Worm (Caenorhabditis elegans) whole organism, young adult: ENCODE results near the gene lgc-21.

Experiments
- B0019.2 ChIP-seq: fragments of 200-800 bp; sonication (Bioruptor generic); conservative IDR thresholded peaks from 2 replicates; pipeline ENCODE4 v1.3.6; 2022; ENCODE audit warnings: missing genetic modification reagents, missing genetic modification characterization, missing compliant biosample characterization
- B0261.1 ChIP-seq: sonication (generic microtip); optimal IDR thresholded peaks from 2 replicates; lab custom pipeline; 2016; ENCODE audit warnings: mild to moderate bottlenecking, missing genetic modification characterization, moderate library complexity, missing compliant biosample characterization
- B0336.3 ChIP-seq: fragments of 200-800 bp; sonication (Bioruptor generic); IDR thresholded peaks from 2 replicates; pipeline ENCODE4 v1.3.6; 2022; ENCODE audit warnings: missing genetic modification characterization, missing compliant biosample characterization
- C06A6.2 ChIP-seq: fragments of 200-800 bp; sonication (Bioruptor generic); conservative IDR thresholded peaks from 2 replicates; pipeline ENCODE4 v1.3.6; 2022; ENCODE audit warnings: missing genetic modification characterization, missing compliant biosample characterization
- F23B12.7 ChIP-seq: sonication (generic microtip); optimal IDR thresholded peaks from 2 replicates; lab custom pipeline; 2017; ENCODE audit warnings: missing genetic modification characterization, mild to moderate bottlenecking, missing compliant biosample characterization, antibody characterized with exemption, moderate library complexity; ENCODE audit not compliant: insufficient read depth
- F55B11.4 ChIP-seq: sonication (generic microtip); optimal IDR thresholded peaks from 2 replicates; lab custom pipeline; 2016; ENCODE audit warnings: missing compliant biosample characterization, missing genetic modification characterization, borderline replicate concordance; ENCODE audit not compliant: insufficient read depth
- Y53G8AR.9 ChIP-seq: fragments of 200-800 bp; sonication (Bioruptor generic); conservative IDR thresholded peaks from 2 replicates; pipeline ENCODE4 v1.3.6; 2022; ENCODE audit warnings: missing genetic modification reagents, missing genetic modification characterization, missing compliant biosample characterization
- Y56A3A.18 ChIP-seq: fragments of 200-800 bp; sonication (Bioruptor generic); IDR thresholded peaks from 2 replicates; pipeline ENCODE4 v1.3.6; 2022; ENCODE audit warnings: missing genetic modification reagents, missing genetic modification characterization, missing compliant biosample characterization
- Y79H2A.3 ChIP-seq: fragments of 200-800 bp; sonication (Bioruptor generic); conservative IDR thresholded peaks from 2 replicates; pipeline ENCODE4 v1.3.6; 2022; ENCODE audit warnings: missing genetic modification reagents, missing genetic modification characterization, missing compliant biosample characterization
- aptf-2 ChIP-seq: fragments of 200-800 bp; sonication (Bioruptor generic); conservative IDR thresholded peaks from 2 replicates; pipeline ENCODE4 v1.3.6; 2022; ENCODE audit warnings: missing genetic modification reagents, missing genetic modification characterization, missing compliant biosample characterization
- attf-5 ChIP-seq: fragments of 200-800 bp; sonication (Bioruptor generic); optimal IDR thresholded peaks from 2 replicates; lab custom pipeline; 2018; ENCODE audit warnings: mild to moderate bottlenecking, missing genetic modification characterization, missing compliant biosample characterization
- ceh-27 ChIP-seq: fragments of 200-800 bp; sonication (Bioruptor generic); optimal IDR thresholded peaks from 2 replicates; lab custom pipeline; 2018; ENCODE audit warnings: mild to moderate bottlenecking, missing genetic modification characterization, moderate library complexity, missing compliant biosample characterization
- ceh-58 ChIP-seq: fragments of 200-800 bp; sonication (Bioruptor generic); IDR thresholded peaks from 2 replicates; pipeline ENCODE4 v1.3.6; 2022; ENCODE audit warnings: missing genetic modification characterization, missing compliant biosample characterization
- chd-7 ChIP-seq: sonication (generic microtip); optimal IDR thresholded peaks from 2 replicates; lab custom pipeline; 2016; ENCODE audit warnings: mild to moderate bottlenecking, missing genetic modification characterization, moderate library complexity, missing compliant biosample characterization
- die-1 ChIP-seq: sonication (generic microtip); optimal IDR thresholded peaks from 2 replicates; lab custom pipeline; 2016; ENCODE audit warnings: missing genotype, mild to moderate bottlenecking, missing genetic modification characterization, missing compliant biosample characterization
- dpff-1 ChIP-seq: sonication (generic microtip); optimal IDR thresholded peaks from 2 replicates; lab custom pipeline; 2017; ENCODE audit warnings: mild to moderate bottlenecking, missing genetic modification characterization, missing compliant biosample characterization
- egl-18 ChIP-seq: fragments of 200-800 bp; sonication (Bioruptor generic); IDR thresholded peaks from 2 replicates; pipeline ENCODE4 v1.3.6; 2022; ENCODE audit warnings: missing genetic modification reagents, missing genetic modification characterization, missing compliant biosample characterization
- egrh-3 ChIP-seq: fragments of 200-800 bp; sonication (Bioruptor generic); IDR thresholded peaks from 2 replicates; pipeline ENCODE4 v1.3.6; 2022; ENCODE audit warnings: missing genetic modification reagents, missing genetic modification characterization, missing compliant biosample characterization
- gei-17 ChIP-seq: fragments of 200-800 bp; sonication (Bioruptor generic); optimal IDR thresholded peaks from 2 replicates; lab custom pipeline; 2018; ENCODE audit warnings: mild to moderate bottlenecking, missing genetic modification characterization, missing compliant biosample characterization
- hlh-26 ChIP-seq: fragments of 200-800 bp; sonication (Bioruptor generic); conservative IDR thresholded peaks from 2 replicates; pipeline ENCODE4 v1.3.6; 2022; ENCODE audit warnings: missing genetic modification reagents, missing genetic modification characterization, missing compliant biosample characterization
- hrde-1 ChIP-seq: sonication (generic microtip); optimal IDR thresholded peaks from 2 replicates; lab custom pipeline; 2016; ENCODE audit warnings: missing genetic modification characterization, mild to moderate bottlenecking, missing compliant biosample characterization, moderate library complexity, missing genotype, missing genetic modification reagents, borderline replicate concordance
- let-607 ChIP-seq, 2 experiments: fragments of 200-800 bp in 1 of 2; sonication (Bioruptor generic) in 1 of 2; sonication (generic microtip) in 1 of 2; optimal IDR thresholded peaks; 2 replicates each; lab custom pipeline; 2016 to 2018; ENCODE audit warnings: mild to moderate bottlenecking in 2 of 2, missing compliant biosample characterization in 2 of 2, missing genetic modification characterization in 2 of 2, moderate library complexity in 2 of 2, missing genotype in 1 of 2
- lin-40 ChIP-seq: sonication (generic microtip); optimal IDR thresholded peaks from 2 replicates; lab custom pipeline; 2016; ENCODE audit warnings: missing genetic modification characterization, mild to moderate bottlenecking, missing compliant biosample characterization, missing genotype, missing genetic modification reagents
- lsl-1 ChIP-seq: fragments of 200-800 bp; sonication (Bioruptor generic); optimal IDR thresholded peaks from 2 replicates; lab custom pipeline; 2018; ENCODE audit warnings: mild to moderate bottlenecking, missing genetic modification characterization, moderate library complexity, missing compliant biosample characterization
- madf-8 ChIP-seq: fragments of 200-800 bp; sonication (Bioruptor generic); conservative IDR thresholded peaks from 2 replicates; pipeline ENCODE4 v1.3.6; 2022; ENCODE audit warnings: missing genetic modification reagents, missing genetic modification characterization, missing compliant biosample characterization
- mcd-1 ChIP-seq: fragments of 200-800 bp; sonication (Bioruptor generic); IDR thresholded peaks from 2 replicates; pipeline ENCODE4 v1.3.6; 2022; ENCODE audit warnings: missing genetic modification reagents, missing genetic modification characterization, missing compliant biosample characterization
- mel-28 ChIP-seq: sonication (generic microtip); optimal IDR thresholded peaks from 2 replicates; lab custom pipeline; 2016; ENCODE audit warnings: borderline replicate concordance, mild to moderate bottlenecking, missing genetic modification characterization, missing compliant biosample characterization
- nfya-2 ChIP-seq: fragments of 200-800 bp; sonication (Bioruptor generic); IDR thresholded peaks from 2 replicates; pipeline ENCODE4 v1.3.6; 2022; ENCODE audit warnings: missing genetic modification reagents, missing genetic modification characterization, missing compliant biosample characterization
- nhr-179 ChIP-seq: sonication (generic microtip); optimal IDR thresholded peaks from 2 replicates; lab custom pipeline; 2016; ENCODE audit warnings: mild to moderate bottlenecking, missing genetic modification characterization, missing compliant biosample characterization
- pbrm-1 ChIP-seq: fragments of 200-800 bp; sonication (Bioruptor generic); IDR thresholded peaks from 2 replicates; pipeline ENCODE4 v1.3.6; 2022; ENCODE audit warnings: missing genetic modification reagents, missing genetic modification characterization, missing compliant biosample characterization
- rec-8 ChIP-seq, 2 experiments: sonication (generic microtip); optimal IDR thresholded peaks; 2 replicates each; lab custom pipeline; 2016; ENCODE audit warnings: mild to moderate bottlenecking in 2 of 2, missing genetic modification characterization in 2 of 2, missing genetic modification reagents in 2 of 2, missing genotype in 2 of 2, missing biosample characterization in 1 of 2, missing compliant biosample characterization in 1 of 2, moderate library complexity in 1 of 2
- snpc-1.1 ChIP-seq: sonication (generic microtip); optimal IDR thresholded peaks from 2 replicates; lab custom pipeline; 2017; ENCODE audit warnings: missing genetic modification characterization, mild to moderate bottlenecking, missing compliant biosample characterization, antibody characterized with exemption, moderate library complexity, missing genotype, missing genetic modification reagents; ENCODE audit not compliant: insufficient read depth
- snpc-1.3 ChIP-seq: sonication (generic microtip); optimal IDR thresholded peaks from 2 replicates; lab custom pipeline; 2017; ENCODE audit warnings: missing genetic modification characterization, mild to moderate bottlenecking, missing compliant biosample characterization, antibody characterized with exemption, moderate library complexity, missing genotype, missing genetic modification reagents; ENCODE audit not compliant: insufficient read depth
- snpc-4 ChIP-seq, 5 experiments: fragments of 150-350 bp in 1 of 5; sonication (generic microtip) in 4 of 5; optimal IDR thresholded peaks; 2 replicates each; lab custom pipeline; 2014 to 2018; ENCODE audit warnings: missing genetic modification characterization in 5 of 5, missing biosample characterization in 3 of 5, antibody characterized with exemption in 2 of 5, mild to moderate bottlenecking in 2 of 5, missing compliant biosample characterization in 2 of 5, missing genotype in 2 of 5, moderate library complexity in 2 of 5, missing genetic modification reagents in 1 of 5
- sptf-2 ChIP-seq: fragments of 200-800 bp; sonication (Bioruptor generic); optimal IDR thresholded peaks from 2 replicates; lab custom pipeline; 2018; ENCODE audit warnings: mild to moderate bottlenecking, missing genetic modification characterization, missing compliant biosample characterization
- tbp1 ChIP-seq: fragments of 200-800 bp; sonication (Bioruptor generic); optimal IDR thresholded peaks from 2 replicates; lab custom pipeline; 2018; ENCODE audit warnings: mild to moderate bottlenecking, missing genetic modification characterization, missing compliant biosample characterization
- tlf-1 ChIP-seq: fragments of 200-800 bp; sonication (Bioruptor generic); optimal IDR thresholded peaks from 2 replicates; lab custom pipeline; 2018; ENCODE audit warnings: mild to moderate bottlenecking, missing genetic modification characterization, missing compliant biosample characterization
- unc-130 ChIP-seq: sonication (generic microtip); optimal IDR thresholded peaks from 2 replicates; lab custom pipeline; 2016; ENCODE audit warnings: missing genetic modification reagents, missing genetic modification characterization, missing compliant biosample characterization
- ztf-18 ChIP-seq: sonication (generic microtip); optimal IDR thresholded peaks from 2 replicates; lab custom pipeline; 2016; ENCODE audit warnings: missing genotype, mild to moderate bottlenecking, missing genetic modification characterization, missing compliant biosample characterization
- ztf-22 ChIP-seq: fragments of 200-800 bp; sonication (Bioruptor generic); optimal IDR thresholded peaks from 2 replicates; lab custom pipeline; 2018; ENCODE audit warnings: mild to moderate bottlenecking, missing genetic modification characterization, moderate library complexity, missing compliant biosample characterization
- ztf-3 ChIP-seq: fragments of 200-800 bp; sonication (Bioruptor generic); optimal IDR thresholded peaks from 2 replicates; lab custom pipeline; 2018; ENCODE audit warnings: mild to moderate bottlenecking, missing genetic modification characterization, missing compliant biosample characterization
- ztf-6 ChIP-seq: fragments of 200-800 bp; sonication (Bioruptor generic); IDR thresholded peaks from 2 replicates; pipeline ENCODE4 v1.3.6; 2022; ENCODE audit warnings: missing genetic modification reagents, missing genetic modification characterization, missing compliant biosample characterization

Gene lgc-21

DNA sequence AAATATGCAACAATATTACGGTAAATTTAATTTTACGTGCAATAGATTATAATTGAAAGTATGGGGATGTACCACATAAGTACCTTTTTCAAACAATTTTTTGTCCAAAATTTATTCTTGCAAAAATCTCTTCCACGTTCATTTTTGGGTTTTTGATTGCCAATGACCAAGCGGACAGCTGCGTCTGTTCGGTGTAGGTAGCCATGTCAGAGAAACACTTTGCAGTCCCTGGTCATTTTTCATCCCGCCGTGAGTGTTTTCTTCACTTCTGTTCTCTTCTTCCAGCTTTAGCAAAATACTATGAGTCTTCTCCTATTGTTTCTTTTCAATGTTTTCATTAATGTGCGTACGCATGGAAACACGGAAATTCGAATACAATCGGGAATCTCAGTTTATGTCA lies 22.3 kb upstream of the lgc-21 start, which contains the start of gene dsl-4:
TSS of gene dsl-4 (plus strand) at position 301 of the 400 bp plus-strand sequence.
- TF ChIP-seq hlh-26 (GFP tag; lab: Robert Waterston, UW) (no peak), dpff-1 (tag; lab: Kevin White, UChicago) (no peak), ztf-6 (no peak), ztf-18 (tag; lab: Kevin White, UChicago) (no peak), die-1 (tag; lab: Kevin White, UChicago) (no peak), ztf-22 (GFP tag; lab: Kevin White, UChicago) (no peak), unc-130 (GFP tag; lab: Kevin White, UChicago) (no peak), mcd-1 (GFP tag; lab: Robert Waterston, UW) (no peak), sptf-2 (GFP tag; lab: Kevin White, UChicago) (no peak), tbp1 (GFP tag; lab: Kevin White, UChicago) (no peak), lsl-1 (GFP tag; lab: Kevin White, UChicago) (no peak), egl-18 (GFP tag; lab: Robert Waterston, UW) (no peak), B0261.1 (tag; lab: Kevin White, UChicago) (no peak), snpc-4 (GFP tag; optimal IDR thresholded peaks at IDR 0.05; lab: Kevin White, UChicago) (no peak), snpc-4 (tag; optimal IDR thresholded peaks at IDR 0.05; lab: Kevin White, UChicago) (no peak)

DNA sequence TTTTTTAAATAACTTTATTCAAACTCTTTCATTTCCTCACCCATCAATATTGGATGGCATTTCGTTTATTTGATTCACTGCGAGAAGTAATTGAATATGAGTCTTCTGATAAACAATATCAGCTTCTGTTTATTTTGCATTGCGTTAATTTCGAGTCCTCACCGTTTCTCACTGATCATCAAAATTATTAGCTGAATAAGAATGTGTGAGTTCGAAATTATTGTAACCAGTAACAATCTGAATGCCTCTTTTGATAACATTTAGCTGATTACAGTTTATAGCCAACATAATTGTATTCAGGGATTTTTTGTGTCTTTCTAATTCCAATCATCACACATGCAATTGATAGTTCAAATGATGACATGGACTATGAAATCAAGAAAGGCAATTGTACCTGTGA lies 17.4 kb upstream of the lgc-21 start, which contains the start of gene F16B12.1:
TSS of gene F16B12.1 (plus strand) at position 301 of the 400 bp plus-strand sequence.
- TF ChIP-seq Y79H2A.3 (GFP tag; lab: Robert Waterston, UW) (no peak), egl-18 (GFP tag; lab: Robert Waterston, UW) (no peak), F23B12.7 (tag; lab: Kevin White, UChicago) (no peak), nhr-179 (no peak), attf-5 (no peak)

- no peak for TF ChIP-seq let-607 (tag; optimal IDR thresholded peaks at IDR 0.05; lab: Kevin White, UChicago)
- TF ChIP-seq lin-40 (tag; lab: Kevin White, UChicago) = no peak
- no peak for TF ChIP-seq tlf-1 (GFP tag; lab: Kevin White, UChicago)
- TF ChIP-seq B0019.2 (GFP tag; lab: Robert Waterston, UW) = no peak
- no peak for TF ChIP-seq Y53G8AR.9
- TF ChIP-seq madf-8 = no peak
- no peak for TF ChIP-seq C06A6.2 (GFP tag; lab: Robert Waterston, UW)
- no peak for TF ChIP-seq pbrm-1 (GFP tag; lab: Robert Waterston, UW)
- no peak for TF ChIP-seq ceh-58 (GFP tag; lab: Robert Waterston, UW)
- no peak for TF ChIP-seq snpc-1.1 (tag; lab: Kevin White, UChicago)
- no peak for TF ChIP-seq hrde-1 (tag; lab: Kevin White, UChicago)
- TF ChIP-seq aptf-2 = no peak
- no peak for TF ChIP-seq F55B11.4 (tag; lab: Kevin White, UChicago)
- TF ChIP-seq hlh-26 (GFP tag; lab: Robert Waterston, UW) = no peak
- no peak for TF ChIP-seq Y56A3A.18 (GFP tag; lab: Robert Waterston, UW)
These were observed 16.4 kb upstream of the lgc-21 start, which contains the start of gene C33G3.6 for ce11 chrX:14084230-14084629. C33G3.6 (minus strand) TSS chrX:14084330.

- no peak for TF ChIP-seq chd-7 (tag; lab: Kevin White, UChicago)
- TF ChIP-seq ztf-3 (GFP tag; lab: Kevin White, UChicago) = no peak
- TF ChIP-seq nfya-2 = no peak
- no peak for TF ChIP-seq attf-5
- no peak for TF ChIP-seq tlf-1 (GFP tag; lab: Kevin White, UChicago)
- no peak for TF ChIP-seq ceh-27
- TF ChIP-seq B0336.3 = no peak
- no peak for TF ChIP-seq gei-17 (GFP tag; lab: Kevin White, UChicago)
- TF ChIP-seq rec-8 (tag; optimal IDR thresholded peaks at IDR 0.05; lab: Kevin White, UChicago) = no peak
- TF ChIP-seq egrh-3 (GFP tag; lab: Robert Waterston, UW) = no peak
- TF ChIP-seq snpc-1.3 = no peak
- TF ChIP-seq unc-130 (GFP tag; lab: Kevin White, UChicago) = no peak
- TF ChIP-seq mel-28 (tag; lab: Kevin White, UChicago) = no peak
These were observed 10.8 kb upstream of the lgc-21 start, which contains the start of gene C33G3.5 for ce11 chrX:14078574-14078973. C33G3.5 (minus strand) TSS chrX:14078674.
